Worm (Caenorhabditis elegans) whole organism, midembryonic: ENCODE data around the gene C09G1.4.

Experiments used
- T22C8.4 ChIP-seq: fragments of 200-800 bp; sonication (Bioruptor generic); IDR thresholded peaks from 2 replicates; pipeline ENCODE4 v1.3.6; 2022; ENCODE audit warnings: missing genetic modification characterization, missing compliant biosample characterization
- cog-1 ChIP-seq: sonication (generic microtip); optimal IDR thresholded peaks from 2 replicates; lab custom pipeline; 2016; ENCODE audit warnings: missing genetic modification characterization, missing compliant biosample characterization
- flt-1 ChIP-seq: fragments of 200-800 bp; sonication (Bioruptor generic); IDR thresholded peaks from 2 replicates; pipeline ENCODE4 v1.3.6; 2022; ENCODE audit warnings: missing genetic modification characterization, missing compliant biosample characterization
- klf-2 ChIP-seq: fragments of 200-800 bp; sonication (Bioruptor generic); conservative IDR thresholded peaks from 2 replicates; pipeline ENCODE4 v1.3.6; 2022; ENCODE audit warnings: missing genetic modification reagents, missing genetic modification characterization, missing compliant biosample characterization
- med-1 ChIP-seq: sonication (generic microtip); optimal IDR thresholded peaks from 2 replicates; lab custom pipeline; 2017; ENCODE audit warnings: missing genetic modification characterization, mild to moderate bottlenecking, missing compliant biosample characterization, antibody characterized with exemption, missing genetic modification reagents; ENCODE audit not compliant: insufficient read depth
- ref-1 ChIP-seq: fragments of 200-800 bp; sonication (Bioruptor generic); conservative IDR thresholded peaks from 2 replicates; pipeline ENCODE4 v1.3.6; 2022; ENCODE audit warnings: missing genetic modification reagents, missing genetic modification characterization, missing compliant biosample characterization
- tab-1 ChIP-seq: fragments of 200-800 bp; sonication (Bioruptor generic); IDR thresholded peaks from 2 replicates; pipeline ENCODE4 v1.3.6; 2022; ENCODE audit warnings: missing genetic modification characterization, missing compliant biosample characterization
- ztf-23 ChIP-seq: fragments of 200-800 bp; sonication (Bioruptor generic); IDR thresholded peaks from 2 replicates; pipeline ENCODE4 v1.3.6; 2022; ENCODE audit warnings: missing genetic modification reagents, missing genetic modification characterization, missing compliant biosample characterization
- ztf-29 ChIP-seq: fragments of 200-800 bp; sonication (Bioruptor generic); IDR thresholded peaks from 2 replicates; pipeline ENCODE4 v1.3.6; 2022; ENCODE audit warnings: missing genetic modification reagents, missing genetic modification characterization, missing compliant biosample characterization

C09G1.4 gene

DNA sequence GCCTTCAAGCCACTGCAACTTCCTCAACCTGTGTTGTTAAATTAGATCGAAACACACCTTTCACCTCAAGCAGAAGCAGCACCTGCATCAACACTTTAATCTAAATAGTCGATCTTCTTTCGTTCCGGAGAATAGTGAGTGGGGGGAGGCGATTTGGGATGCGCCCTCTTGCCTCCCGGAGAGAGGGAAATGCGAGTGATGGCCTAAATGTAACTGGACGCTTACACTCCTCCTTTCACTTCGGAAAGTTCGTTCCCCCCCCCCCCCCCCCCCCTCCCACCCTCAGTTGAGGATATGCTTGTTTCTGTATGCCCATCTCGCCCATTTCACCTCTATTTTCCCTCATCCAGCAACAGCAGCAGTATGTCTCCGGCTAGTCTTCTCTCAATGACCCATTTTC is 22.6 kb upstream of the C09G1.4 start:
- TF ChIP-seq cog-1 (tag; lab: Kevin White, UChicago) (no peak), tab-1 (GFP tag; lab: Robert Waterston, UW) (no peak), klf-2 (no peak), T22C8.4 (GFP tag; lab: Robert Waterston, UW) (no peak), ztf-29 (GFP tag; lab: Robert Waterston, UW) (no peak), ztf-23 (GFP tag; lab: Robert Waterston, UW) (no peak), flt-1 (GFP tag; lab: Robert Waterston, UW) (no peak), med-1 (GFP tag; lab: Kevin White, UChicago) (no peak), ref-1 (GFP tag; lab: Robert Waterston, UW) (no peak)

DNA sequence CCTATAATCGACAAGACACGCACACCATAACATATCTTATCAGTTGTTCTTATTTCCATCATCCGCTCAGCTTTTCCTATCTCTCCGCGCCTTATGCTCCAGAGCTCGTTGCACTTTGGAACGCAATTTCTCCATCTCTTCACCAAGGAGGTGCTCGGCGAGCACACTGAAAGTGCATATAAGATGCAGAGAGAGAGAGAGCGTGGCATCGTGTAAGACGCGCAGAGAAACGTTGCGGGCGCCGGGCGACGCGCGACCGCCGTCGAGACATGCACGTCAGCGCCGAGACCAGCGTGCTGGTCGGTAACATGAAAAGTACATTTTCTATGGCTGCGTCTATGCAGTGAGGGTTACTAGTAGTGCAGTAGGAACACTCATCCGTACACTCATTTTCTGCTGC is 18.1 kb upstream of the C09G1.4 start:
- no peak for TF ChIP-seq ref-1 (GFP tag; lab: Robert Waterston, UW)
- no peak for TF ChIP-seq ztf-23 (GFP tag; lab: Robert Waterston, UW)

DNA sequence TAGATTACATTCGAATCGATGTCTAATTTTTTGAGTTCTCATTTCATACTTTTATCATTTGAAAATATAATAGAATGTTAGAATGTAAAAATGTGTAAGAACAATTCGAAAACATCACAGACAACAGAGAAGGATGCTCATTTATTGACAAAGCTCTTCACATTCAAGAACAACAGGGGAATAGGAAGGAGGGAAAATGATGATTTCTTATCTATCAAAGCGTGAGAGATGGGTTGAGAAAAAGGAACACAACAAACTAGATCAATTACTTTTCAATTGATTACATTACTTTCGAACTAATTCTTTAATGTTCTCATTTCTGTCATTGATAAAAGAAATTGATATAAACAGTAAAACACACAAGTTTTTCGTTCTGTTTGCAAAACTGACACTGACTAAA is 10.4 kb upstream of the C09G1.4 start, which contains the start of the genes VB0395L.1 and nhx-1:
Gene VB0395L.1, minus strand, starts transcription at position 186 of the 400 bp plus-strand sequence.
Gene nhx-1, plus strand, starts transcription at position 326 of the 400 bp plus-strand sequence.
- no peak for TF ChIP-seq cog-1 (tag; lab: Kevin White, UChicago)
- no peak for TF ChIP-seq ztf-23 (GFP tag; lab: Robert Waterston, UW)
- no peak for TF ChIP-seq klf-2
- no peak for TF ChIP-seq flt-1 (GFP tag; lab: Robert Waterston, UW)
- no peak for TF ChIP-seq T22C8.4 (GFP tag; lab: Robert Waterston, UW)
- no peak for TF ChIP-seq ref-1 (GFP tag; lab: Robert Waterston, UW)
- no peak for TF ChIP-seq ztf-29 (GFP tag; lab: Robert Waterston, UW)
- no peak for TF ChIP-seq tab-1 (GFP tag; lab: Robert Waterston, UW)
- no peak for TF ChIP-seq med-1 (GFP tag; lab: Kevin White, UChicago)

DNA sequence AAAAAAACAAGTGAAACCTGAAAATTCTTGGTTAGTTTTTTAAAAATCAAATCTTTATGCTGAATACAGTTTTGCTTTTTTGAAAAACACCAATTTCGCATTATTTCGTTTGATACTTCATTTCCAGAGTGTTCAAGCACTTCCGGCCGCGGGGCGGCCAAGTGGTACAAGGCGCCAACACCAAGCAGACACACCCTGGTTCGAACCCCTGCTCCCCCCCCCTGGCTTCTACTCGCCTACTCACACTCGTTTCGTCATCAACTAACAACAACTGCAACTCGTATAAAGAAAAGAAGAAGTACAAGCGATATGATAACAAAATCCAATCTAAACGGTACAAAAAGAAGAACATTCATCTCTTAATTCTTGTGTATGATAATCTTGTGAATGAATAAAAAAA is 3.6 kb downstream of the C09G1.4 start:
- TF ChIP-seq flt-1 (GFP tag; lab: Robert Waterston, UW): no peak
- no peak for TF ChIP-seq ztf-23 (GFP tag; lab: Robert Waterston, UW)
- no peak for TF ChIP-seq ref-1 (GFP tag; lab: Robert Waterston, UW)
- no peak for TF ChIP-seq cog-1 (tag; lab: Kevin White, UChicago)
- TF ChIP-seq tab-1 (GFP tag; lab: Robert Waterston, UW): no peak
- TF ChIP-seq klf-2: no peak
- no peak for TF ChIP-seq ztf-29 (GFP tag; lab: Robert Waterston, UW)
- TF ChIP-seq T22C8.4 (GFP tag; lab: Robert Waterston, UW): no peak
- no peak for TF ChIP-seq med-1 (GFP tag; lab: Kevin White, UChicago)

DNA sequence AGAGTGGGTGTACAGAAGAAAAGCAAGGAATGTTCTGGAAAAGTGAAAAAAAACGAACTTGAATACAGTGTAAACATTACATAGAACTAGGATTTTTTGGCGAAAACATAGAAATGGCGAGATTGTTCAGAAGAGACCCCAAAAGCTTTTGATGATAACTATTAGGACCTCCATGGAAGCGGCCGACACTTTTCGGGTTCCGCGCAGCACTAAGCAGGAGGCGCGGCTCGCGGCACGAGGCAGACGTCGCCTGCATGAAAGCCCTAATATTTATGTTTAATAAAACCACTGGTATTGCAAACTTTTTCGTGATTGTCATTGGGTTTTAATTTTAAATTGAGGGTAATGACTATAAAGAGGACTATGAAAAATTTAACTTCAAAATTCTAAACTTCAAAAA is 8.5 kb downstream of the C09G1.4 start:
- TF ChIP-seq cog-1 (tag; lab: Kevin White, UChicago) (no peak), med-1 (GFP tag; lab: Kevin White, UChicago) (no peak), ref-1 (GFP tag; lab: Robert Waterston, UW) (no peak), ztf-23 (GFP tag; lab: Robert Waterston, UW) (no peak)

DNA sequence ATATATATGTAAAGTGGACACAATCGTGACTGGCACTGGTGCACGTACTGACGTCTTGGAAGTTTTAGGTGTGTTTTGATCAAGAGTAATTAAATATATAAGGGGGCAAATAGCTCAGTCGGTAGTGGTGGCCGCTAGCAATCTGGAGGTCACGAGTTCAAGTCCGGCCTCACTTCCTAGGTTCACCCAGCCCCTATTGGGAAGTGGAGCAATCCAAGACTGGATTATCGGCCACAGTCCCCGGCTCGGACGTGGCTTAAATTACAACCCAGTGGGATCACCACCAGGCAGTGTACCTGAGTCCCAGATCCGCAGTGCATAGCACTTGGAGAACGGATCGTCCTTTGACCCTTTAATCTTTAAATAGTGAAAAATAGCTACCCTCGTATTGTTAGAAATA is 9.3 kb downstream of the C09G1.4 start:
- TF ChIP-seq cog-1 (tag; lab: Kevin White, UChicago): no peak
- no peak for TF ChIP-seq flt-1 (GFP tag; lab: Robert Waterston, UW)
- no peak for TF ChIP-seq ztf-23 (GFP tag; lab: Robert Waterston, UW)
- no peak for TF ChIP-seq tab-1 (GFP tag; lab: Robert Waterston, UW)
- no peak for TF ChIP-seq ref-1 (GFP tag; lab: Robert Waterston, UW)
- TF ChIP-seq T22C8.4 (GFP tag; lab: Robert Waterston, UW): no peak
- TF ChIP-seq med-1 (GFP tag; lab: Kevin White, UChicago): no peak
- TF ChIP-seq klf-2: no peak
- TF ChIP-seq ztf-29 (GFP tag; lab: Robert Waterston, UW): no peak

DNA sequence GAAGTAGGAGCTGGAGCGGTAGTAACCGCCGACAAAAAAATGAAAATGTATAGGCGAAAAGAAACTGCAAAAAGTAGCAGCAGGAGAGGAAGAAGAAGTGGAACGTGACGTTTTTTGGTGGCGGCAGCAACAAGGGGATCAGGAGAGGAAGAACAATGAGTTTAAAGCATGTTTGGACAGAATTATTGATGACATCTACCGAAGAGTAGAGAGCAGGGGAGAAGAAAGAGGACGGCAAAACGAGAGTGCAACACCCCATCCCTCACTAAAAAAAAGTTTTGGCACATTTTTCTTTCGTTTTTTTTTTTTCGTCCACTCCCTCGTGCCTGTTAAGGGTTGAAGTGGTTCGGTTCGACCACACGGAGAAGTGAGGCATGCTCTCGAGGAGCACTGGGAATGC is 12.5 kb downstream of the C09G1.4 start:
- TF ChIP-seq klf-2 (no peak), ztf-23 (GFP tag; lab: Robert Waterston, UW) (no peak), tab-1 (GFP tag; lab: Robert Waterston, UW) (no peak), med-1 (GFP tag; lab: Kevin White, UChicago) (no peak), T22C8.4 (GFP tag; lab: Robert Waterston, UW) (no peak), ref-1 (GFP tag; lab: Robert Waterston, UW) (no peak), ztf-29 (GFP tag; lab: Robert Waterston, UW) (no peak), flt-1 (GFP tag; lab: Robert Waterston, UW) (no peak), cog-1 (tag; lab: Kevin White, UChicago) (no peak)

DNA sequence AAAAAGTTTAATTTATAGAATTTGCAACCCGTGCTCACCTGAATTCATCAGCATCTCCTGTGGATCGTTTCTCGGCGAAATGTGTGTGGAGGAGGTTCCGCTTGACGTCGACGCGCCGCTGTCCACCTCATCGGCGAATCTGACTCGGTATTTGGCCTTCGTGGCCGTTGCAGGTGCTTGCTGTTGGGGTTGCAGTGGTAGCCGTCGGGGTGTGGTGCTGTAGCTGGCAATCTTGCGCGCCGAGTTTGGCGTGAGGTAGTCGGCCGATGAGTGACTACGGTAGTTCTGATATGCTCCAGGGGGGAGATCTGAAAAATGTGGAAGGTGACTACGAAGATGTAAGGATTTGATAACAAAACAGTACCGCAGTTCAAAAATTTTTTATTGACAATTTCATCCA is 13.6 kb downstream of the C09G1.4 start:
- TF ChIP-seq med-1 (GFP tag; lab: Kevin White, UChicago) (no peak), flt-1 (GFP tag; lab: Robert Waterston, UW) (no peak), klf-2 (no peak), ztf-29 (GFP tag; lab: Robert Waterston, UW) (no peak), ztf-23 (GFP tag; lab: Robert Waterston, UW) (no peak), cog-1 (tag; lab: Kevin White, UChicago) (no peak), T22C8.4 (GFP tag; lab: Robert Waterston, UW) (no peak)

DNA sequence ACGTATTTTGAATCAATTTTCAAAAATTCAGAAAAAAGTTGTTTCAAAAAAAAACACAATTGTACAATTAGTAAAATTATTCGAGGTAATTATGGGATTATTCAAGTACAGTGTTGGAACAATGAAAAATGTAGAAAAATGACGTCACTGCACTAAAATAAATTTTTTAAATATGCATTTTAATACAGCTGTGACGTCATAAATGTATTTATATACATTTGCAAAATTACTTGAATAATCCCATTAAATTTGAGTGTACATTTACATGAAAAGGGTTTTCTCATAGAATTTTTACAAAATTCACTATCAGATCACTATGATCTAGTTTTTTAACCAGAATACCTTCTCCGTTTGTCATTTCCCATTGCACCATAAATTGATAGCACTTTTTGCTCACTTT is 17.9 kb downstream of the C09G1.4 start:
- TF ChIP-seq T22C8.4 (GFP tag; lab: Robert Waterston, UW): no peak
- TF ChIP-seq flt-1 (GFP tag; lab: Robert Waterston, UW): no peak
- TF ChIP-seq tab-1 (GFP tag; lab: Robert Waterston, UW): no peak
- TF ChIP-seq ztf-23 (GFP tag; lab: Robert Waterston, UW): no peak
- no peak for TF ChIP-seq cog-1 (tag; lab: Kevin White, UChicago)
- TF ChIP-seq ztf-29 (GFP tag; lab: Robert Waterston, UW): no peak

DNA sequence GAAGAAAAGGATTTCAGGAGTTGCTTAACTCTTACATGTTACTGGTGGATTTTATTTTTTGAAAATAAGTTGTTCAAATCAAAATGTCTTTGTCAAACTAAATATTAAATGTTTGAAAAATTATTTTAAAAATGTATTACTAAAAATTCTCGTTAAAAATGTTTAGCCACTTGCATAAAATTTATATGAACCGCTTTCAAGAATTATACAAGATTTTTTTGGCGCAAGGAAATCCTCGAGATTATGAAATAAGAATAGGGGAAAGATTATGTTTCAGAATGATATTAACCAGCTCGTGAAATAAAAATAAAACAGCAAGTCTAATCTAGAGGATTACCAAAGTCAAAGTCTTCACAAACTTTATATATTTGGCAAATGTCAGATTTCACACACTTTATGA is 23.1 kb downstream of the C09G1.4 start:
- TF ChIP-seq med-1 (GFP tag; lab: Kevin White, UChicago): no peak
- no peak for TF ChIP-seq T22C8.4 (GFP tag; lab: Robert Waterston, UW)
- TF ChIP-seq tab-1 (GFP tag; lab: Robert Waterston, UW): no peak
- TF ChIP-seq flt-1 (GFP tag; lab: Robert Waterston, UW): no peak
- TF ChIP-seq ref-1 (GFP tag; lab: Robert Waterston, UW): no peak
- TF ChIP-seq ztf-29 (GFP tag; lab: Robert Waterston, UW): no peak
- no peak for TF ChIP-seq cog-1 (tag; lab: Kevin White, UChicago)
- no peak for TF ChIP-seq klf-2
- no peak for TF ChIP-seq ztf-23 (GFP tag; lab: Robert Waterston, UW)
